Fruit fly (Drosophila melanogaster): Measurements from ENCODE around the gene ZAP3.

The ZAP3 gene

dm6 chrX:10053547-10053946 lies 28.7 kb downstream of the ZAP3 start, which contains the start of gene Yp1:
TSS of gene Yp1 (plus strand) at chrX:10053811.
- TF ChIP-seq CG9948 (tag; optimal IDR thresholded peaks at IDR 0.05): no peak
- no peak for TF ChIP-seq Ets98B (GFP tag; IDR thresholded peaks at IDR 0.05)
- TF ChIP-seq Pif1B (GFP tag; optimal IDR thresholded peaks at IDR 0.05): no peak
- no peak for TF ChIP-seq CG8159 (tag; optimal IDR thresholded peaks at IDR 0.05)
- TF ChIP-seq CG10348 (GFP tag; IDR thresholded peaks at IDR 0.05): no peak
- TF ChIP-seq D1 (tag; optimal IDR thresholded peaks at IDR 0.05): no peak
- no peak for TF ChIP-seq rn (GFP tag; IDR thresholded peaks at IDR 0.05)
- no peak for TF ChIP-seq CG4496 (GFP tag; IDR thresholded peaks at IDR 0.05)
- TF ChIP-seq CG32121 (GFP tag; IDR thresholded peaks at IDR 0.05): no peak
- no peak for TF ChIP-seq fd96Ca (GFP tag; IDR thresholded peaks at IDR 0.05)
- no peak for TF ChIP-seq Snoo (tag; optimal IDR thresholded peaks at IDR 0.05)

dm6 chrX:10052549-10052948 lies 29.7 kb downstream of the ZAP3 start, which contains the start of gene Yp2:
TSS of gene Yp2 (minus strand) at chrX:10052636.
- TF ChIP-seq CG8301 (tag; optimal IDR thresholded peaks at IDR 0.05) (no peak), CG4496 (GFP tag; IDR thresholded peaks at IDR 0.05) (no peak), Pif1B (GFP tag; optimal IDR thresholded peaks at IDR 0.05) (no peak), CG10348 (GFP tag; IDR thresholded peaks at IDR 0.05) (no peak), Snoo (tag; optimal IDR thresholded peaks at IDR 0.05) (no peak), EcR (GFP tag; optimal IDR thresholded peaks at IDR 0.05) (no peak), CG15710 (tag; optimal IDR thresholded peaks at IDR 0.05) (no peak), CG34367 (tag; optimal IDR thresholded peaks at IDR 0.05) (no peak), CG14655 (GFP tag; optimal IDR thresholded peaks at IDR 0.05) (no peak), CG8159 (tag; optimal IDR thresholded peaks at IDR 0.05) (no peak), CG32121 (GFP tag; IDR thresholded peaks at IDR 0.05) (no peak)

dm6 chrX:10047961-10048360 lies 34.3 kb downstream of the ZAP3 start:
- TF ChIP-seq CG15710 (tag; optimal IDR thresholded peaks at IDR 0.05): no peak
- TF ChIP-seq CG12605 (GFP tag; IDR thresholded peaks at IDR 0.05): no peak
- no peak for TF ChIP-seq Snoo (tag; optimal IDR thresholded peaks at IDR 0.05)
- TF ChIP-seq rn (GFP tag; IDR thresholded peaks at IDR 0.05): no peak
- TF ChIP-seq Pif1A (GFP tag; optimal IDR thresholded peaks at IDR 0.05): no peak
- peak; percentile 50 for TF ChIP-seq CG13204 (GFP tag; optimal IDR thresholded peaks at IDR 0.05)

dm6 chrX:10046760-10047159 lies 35.5 kb downstream of the ZAP3 start:
- TF ChIP-seq gl (tag; optimal IDR thresholded peaks at IDR 0.05) (no peak), CG14655 (GFP tag; optimal IDR thresholded peaks at IDR 0.05) (no peak)

- no peak for TF ChIP-seq fd96Ca (GFP tag; IDR thresholded peaks at IDR 0.05)
- TF ChIP-seq CG13204 (GFP tag; optimal IDR thresholded peaks at IDR 0.05): no peak
- TF ChIP-seq CG32121 (GFP tag; IDR thresholded peaks at IDR 0.05): no peak
- no peak for TF ChIP-seq CG8159 (tag; optimal IDR thresholded peaks at IDR 0.05)
- no peak for TF ChIP-seq CG12605 (GFP tag; IDR thresholded peaks at IDR 0.05)
- TF ChIP-seq rn (GFP tag; IDR thresholded peaks at IDR 0.05): no peak
- no peak for TF ChIP-seq CG4496 (GFP tag; IDR thresholded peaks at IDR 0.05)
- TF ChIP-seq gl (tag; optimal IDR thresholded peaks at IDR 0.05): no peak
- no peak; the same call in 1 of the 2 replicates for TF ChIP-seq Ets98B (GFP tag; IDR thresholded peaks at IDR 0.05)
- no peak for TF ChIP-seq CG14655 (GFP tag; optimal IDR thresholded peaks at IDR 0.05)
- TF ChIP-seq Snoo (tag; optimal IDR thresholded peaks at IDR 0.05): no peak
- no peak for TF ChIP-seq CG34367 (tag; optimal IDR thresholded peaks at IDR 0.05)
- TF ChIP-seq Pif1B (GFP tag; optimal IDR thresholded peaks at IDR 0.05): no peak
- no peak for TF ChIP-seq CG8301 (tag; optimal IDR thresholded peaks at IDR 0.05)
- TF ChIP-seq Pif1A (GFP tag; optimal IDR thresholded peaks at IDR 0.05): no peak
- no peak for TF ChIP-seq CG17806 (tag; optimal IDR thresholded peaks at IDR 0.05)
Measured at dm6 chrX:10045763-10046162, 36.5 kb downstream of the ZAP3 start.

- TF ChIP-seq CG17806 (tag; optimal IDR thresholded peaks at IDR 0.05) (no peak), CG14655 (GFP tag; optimal IDR thresholded peaks at IDR 0.05) (no peak), gl (tag; optimal IDR thresholded peaks at IDR 0.05) (no peak), D1 (tag; optimal IDR thresholded peaks at IDR 0.05) (no peak), CG9948 (tag; optimal IDR thresholded peaks at IDR 0.05) (no peak), EcR (GFP tag; optimal IDR thresholded peaks at IDR 0.05) (no peak), Snoo (tag; optimal IDR thresholded peaks at IDR 0.05) (no peak), Pif1A (GFP tag; optimal IDR thresholded peaks at IDR 0.05) (no peak), CG8159 (tag; optimal IDR thresholded peaks at IDR 0.05) (no peak), CG12605 (GFP tag; IDR thresholded peaks at IDR 0.05) (no peak), CG34367 (tag; optimal IDR thresholded peaks at IDR 0.05) (no peak), fd96Ca (GFP tag; IDR thresholded peaks at IDR 0.05) (no peak), CG10348 (GFP tag; IDR thresholded peaks at IDR 0.05) (no peak), CG32121 (GFP tag; IDR thresholded peaks at IDR 0.05) (no peak), CG13204 (GFP tag; optimal IDR thresholded peaks at IDR 0.05) (no peak), CG15710 (tag; optimal IDR thresholded peaks at IDR 0.05) (no peak), CG4496 (GFP tag; IDR thresholded peaks at IDR 0.05) (no peak)
Measured at dm6 chrX:10043873-10044272, 38.4 kb downstream of the ZAP3 start.

- TF ChIP-seq CG34367 (tag; optimal IDR thresholded peaks at IDR 0.05): no peak
- TF ChIP-seq CG17806 (tag; optimal IDR thresholded peaks at IDR 0.05): no peak
- TF ChIP-seq Ets98B (GFP tag; IDR thresholded peaks at IDR 0.05): no peak
- TF ChIP-seq EcR (GFP tag; optimal IDR thresholded peaks at IDR 0.05): peak; percentile 97
- no peak for TF ChIP-seq CG32121 (GFP tag; IDR thresholded peaks at IDR 0.05)
Measured at dm6 chrX:10039528-10039927, 42.8 kb downstream of the ZAP3 start.

Data from whole organism, pupa.